Worm (Caenorhabditis elegans) whole organism, L4 larva: ENCODE results near the gene Y45F10C.4.

Source experiments
- fkh-10 ChIP-seq: fragments of 150-350 bp; optimal IDR thresholded peaks from 2 replicates; lab custom pipeline; 2014; ENCODE audit warnings: missing biosample characterization, missing genetic modification reagents, missing genetic modification characterization
- lin-13 ChIP-seq: fragments of 150-350 bp; optimal IDR thresholded peaks from 2 replicates; lab custom pipeline; 2014; ENCODE audit warnings: missing biosample characterization, missing genetic modification reagents, missing genetic modification characterization
- lin-39 ChIP-seq: fragments of 150-350 bp; optimal IDR thresholded peaks from 2 replicates; lab custom pipeline; 2014; ENCODE audit warnings: missing biosample characterization, missing genetic modification reagents, missing genetic modification characterization
- lir-3 ChIP-seq: sonication (generic microtip); optimal IDR thresholded peaks from 2 replicates; lab custom pipeline; 2016; ENCODE audit warnings: mild to moderate bottlenecking, missing genetic modification characterization, missing compliant biosample characterization
- mep-1 ChIP-seq: fragments of 150-350 bp; sonication (generic microtip); optimal IDR thresholded peaks from 3 replicates; lab custom pipeline; 2014; ENCODE audit warnings: missing biosample characterization, missing genetic modification characterization
- nhr-77 ChIP-seq: fragments of 150-350 bp; optimal IDR thresholded peaks from 2 replicates; lab custom pipeline; 2014; ENCODE audit warnings: missing biosample characterization, missing genetic modification characterization

- TF ChIP-seq lin-13 (GFP tag; lab: Kevin White, UChicago) (no peak), lir-3 (tag; lab: Kevin White, UChicago) (no peak), lin-39 (tag; lab: Kevin White, UChicago) (no peak), mep-1 (no peak), nhr-77 (no peak), fkh-10 (no peak)
These were observed 31.4 kb downstream of the Y45F10C.4 start for ce11 chrIV:13632613-13633012.
